Fruit fly (Drosophila melanogaster): Measurements from ENCODE around the gene Patsas.

Patsas gene

dm6 chr2L:12079827-12080381 lies 23.2 kb downstream of the Patsas start:
- TF ChIP-seq Myc (optimal IDR thresholded peaks at IDR 0.05) (no peak), ttk (optimal IDR thresholded peaks at IDR 0.05) (no peak), psq (optimal IDR thresholded peaks at IDR 0.05) (no peak), Sin3A (optimal IDR thresholded peaks at IDR 0.05) (no peak), h (optimal IDR thresholded peaks at IDR 0.05) (no peak), insv (optimal IDR thresholded peaks at IDR 0.05) (no peak)

dm6 chr2L:12078695-12079094 lies 24.4 kb downstream of the Patsas start:
- TF ChIP-seq insv (optimal IDR thresholded peaks at IDR 0.05) (no peak), h (optimal IDR thresholded peaks at IDR 0.05) (no peak), Myc (optimal IDR thresholded peaks at IDR 0.05) (no peak), psq (optimal IDR thresholded peaks at IDR 0.05) (no peak), ttk (optimal IDR thresholded peaks at IDR 0.05) (no peak), Sin3A (optimal IDR thresholded peaks at IDR 0.05) (no peak)

dm6 chr2L:12078123-12078658 lies 24.9 kb downstream of the Patsas start:
- no peak for TF ChIP-seq Myc (optimal IDR thresholded peaks at IDR 0.05)
- no peak for TF ChIP-seq insv (optimal IDR thresholded peaks at IDR 0.05)
- no peak for TF ChIP-seq psq (optimal IDR thresholded peaks at IDR 0.05)
- TF ChIP-seq h (optimal IDR thresholded peaks at IDR 0.05) = no peak
- TF ChIP-seq Sin3A (optimal IDR thresholded peaks at IDR 0.05) = no peak
- TF ChIP-seq ttk (optimal IDR thresholded peaks at IDR 0.05) = no peak

dm6 chr2L:12075850-12076249 lies 27.2 kb downstream of the Patsas start, which contains the start of gene CG14947:
Gene CG14947, plus strand, starts transcription at chr2L:12076100.
- TF ChIP-seq Myc (optimal IDR thresholded peaks at IDR 0.05) = no peak

dm6 chr2L:12066617-12067251 lies 36.4 kb downstream of the Patsas start, which contains the start of gene firl:
Gene firl, minus strand, starts transcription at chr2L:12066775.
- TF ChIP-seq insv (optimal IDR thresholded peaks at IDR 0.05) (no peak), Myc (optimal IDR thresholded peaks at IDR 0.05) (no peak), psq (optimal IDR thresholded peaks at IDR 0.05) (no peak), h (optimal IDR thresholded peaks at IDR 0.05) (no peak), Sin3A (optimal IDR thresholded peaks at IDR 0.05) (no peak), ttk (optimal IDR thresholded peaks at IDR 0.05) (no peak)

dm6 chr2L:12065683-12066386 lies 37.2 kb downstream of the Patsas start:
- TF ChIP-seq insv (optimal IDR thresholded peaks at IDR 0.05) (no peak), h (optimal IDR thresholded peaks at IDR 0.05) (no peak), Myc (optimal IDR thresholded peaks at IDR 0.05) (no peak), Sin3A (optimal IDR thresholded peaks at IDR 0.05) (no peak), ttk (optimal IDR thresholded peaks at IDR 0.05) (no peak), psq (optimal IDR thresholded peaks at IDR 0.05) (no peak)

dm6 chr2L:12063035-12063434 lies 40.0 kb downstream of the Patsas start, which contains the start of gene Rab3-GAP:
Gene Rab3-GAP, minus strand, starts transcription at chr2L:12063184.
- no peak for TF ChIP-seq ttk (optimal IDR thresholded peaks at IDR 0.05)
- no peak for TF ChIP-seq Sin3A (optimal IDR thresholded peaks at IDR 0.05)
- TF ChIP-seq Myc (optimal IDR thresholded peaks at IDR 0.05) = no peak
- TF ChIP-seq insv (optimal IDR thresholded peaks at IDR 0.05) = no peak
- no peak for TF ChIP-seq h (optimal IDR thresholded peaks at IDR 0.05)
- TF ChIP-seq psq (optimal IDR thresholded peaks at IDR 0.05) = no peak

- no peak for TF ChIP-seq ttk (optimal IDR thresholded peaks at IDR 0.05)
- TF ChIP-seq psq (optimal IDR thresholded peaks at IDR 0.05) = no peak
- no peak for TF ChIP-seq h (optimal IDR thresholded peaks at IDR 0.05)
- TF ChIP-seq Sin3A (optimal IDR thresholded peaks at IDR 0.05) = no peak
- TF ChIP-seq insv (optimal IDR thresholded peaks at IDR 0.05) = no peak
- no peak for TF ChIP-seq Myc (optimal IDR thresholded peaks at IDR 0.05)
Observed at dm6 chr2L:12055837-12056388, 47.2 kb downstream of the Patsas start, which contains the start of the genes JhI-21, RpL7-like and CG34164. Gene JhI-21, minus strand, starts transcription at chr2L:12056042. Gene RpL7-like, plus strand, starts transcription at chr2L:12056326. Gene CG34164, plus strand, starts transcription at chr2L:12056348.

dm6 chr2L:12053365-12053764 lies 49.7 kb downstream of the Patsas start:
- TF ChIP-seq Myc (optimal IDR thresholded peaks at IDR 0.05) (no peak), insv (optimal IDR thresholded peaks at IDR 0.05) (no peak), Sin3A (optimal IDR thresholded peaks at IDR 0.05) (no peak), psq (optimal IDR thresholded peaks at IDR 0.05) (no peak), h (optimal IDR thresholded peaks at IDR 0.05) (no peak), ttk (optimal IDR thresholded peaks at IDR 0.05) (no peak)
